Worm (Caenorhabditis elegans): ENCODE results near the gene B0244.5.

B0244.5 gene

ce11 chrIII:5744579-5744978 lies at the start of gene B0244.5:
TSS of gene B0244.5 (plus strand) at chrIII:5744879.
- no peak for TF ChIP-seq lin-35 (GFP tag; optimal IDR thresholded peaks at IDR 0.05)
- no peak for TF ChIP-seq ztf-11 (tag; optimal IDR thresholded peaks at IDR 0.05)
- TF ChIP-seq ztf-4 (tag; optimal IDR thresholded peaks at IDR 0.05): no peak
- TF ChIP-seq nhr-71 (tag; optimal IDR thresholded peaks at IDR 0.05): no peak
- no peak for TF ChIP-seq swsn-7 (tag; optimal IDR thresholded peaks at IDR 0.05)
- TF ChIP-seq nhr-28 (tag; optimal IDR thresholded peaks at IDR 0.05): no peak
- no peak for TF ChIP-seq nhr-84 (tag; optimal IDR thresholded peaks at IDR 0.05)
- no peak for TF ChIP-seq nhr-20 (tag; optimal IDR thresholded peaks at IDR 0.05)
- no peak for TF ChIP-seq irx-1 (tag; optimal IDR thresholded peaks at IDR 0.05)
- no peak for TF ChIP-seq C16A3.4 (tag; optimal IDR thresholded peaks at IDR 0.05)
- TF ChIP-seq ces-1 (GFP tag; optimal IDR thresholded peaks at IDR 0.05): no peak
- TF ChIP-seq ets-5 (GFP tag; IDR thresholded peaks at IDR 0.05): no peak
- TF ChIP-seq sptf-1 (tag; optimal IDR thresholded peaks at IDR 0.05): no peak
- no peak for TF ChIP-seq rnt-1 (tag; optimal IDR thresholded peaks at IDR 0.05)
- no peak for TF ChIP-seq elt-2 (tag; optimal IDR thresholded peaks at IDR 0.05)
- no peak for TF ChIP-seq hlh-17 (GFP tag; optimal IDR thresholded peaks at IDR 0.05; ENCODE audit: borderline replicate concordance)
- no peak for TF ChIP-seq hlh-4 (tag; optimal IDR thresholded peaks at IDR 0.05)
- TF ChIP-seq mef-2 (tag; optimal IDR thresholded peaks at IDR 0.05): no peak

ce11 chrIII:5697266-5697665 lies 47.4 kb upstream of the B0244.5 start, which contains the start of gene B0336.7:
TSS of gene B0336.7 (minus strand) at chrIII:5697366.
- TF ChIP-seq egl-27 (tag; optimal IDR thresholded peaks at IDR 0.05): no peak
- TF ChIP-seq fos-1 (tag; optimal IDR thresholded peaks at IDR 0.05): no peak
- TF ChIP-seq F16B12.6 (tag; optimal IDR thresholded peaks at IDR 0.05): no peak
- TF ChIP-seq xbp-1 (tag; optimal IDR thresholded peaks at IDR 0.05): no peak
- no peak for TF ChIP-seq swsn-7 (tag; optimal IDR thresholded peaks at IDR 0.05)
- TF ChIP-seq nhr-11 (tag; optimal IDR thresholded peaks at IDR 0.05): no peak
- TF ChIP-seq lin-39 (tag; optimal IDR thresholded peaks at IDR 0.05): no peak
- no peak for TF ChIP-seq alr-1 (tag; optimal IDR thresholded peaks at IDR 0.05; ENCODE audit: borderline replicate concordance)
- no peak for TF ChIP-seq fkh-8 (tag; optimal IDR thresholded peaks at IDR 0.05)
- no peak for TF ChIP-seq egl-13 (tag; optimal IDR thresholded peaks at IDR 0.05)
- TF ChIP-seq zag-1 (tag; optimal IDR thresholded peaks at IDR 0.05): no peak
- no peak for TF ChIP-seq C04F5.9 (tag; optimal IDR thresholded peaks at IDR 0.05)
- no peak for TF ChIP-seq snpc-4 (tag; optimal IDR thresholded peaks at IDR 0.05)
- TF ChIP-seq sptf-1 (tag; optimal IDR thresholded peaks at IDR 0.05): no peak
- no peak for TF ChIP-seq ceh-63 (GFP tag; optimal IDR thresholded peaks at IDR 0.05)
- TF ChIP-seq nhr-28 (tag; optimal IDR thresholded peaks at IDR 0.05): no peak
- no peak for TF ChIP-seq ztf-11 (tag; optimal IDR thresholded peaks at IDR 0.05)
- TF ChIP-seq ceh-90 (tag; optimal IDR thresholded peaks at IDR 0.05): no peak
- no peak for TF ChIP-seq mef-2 (tag; optimal IDR thresholded peaks at IDR 0.05)

DNA sequence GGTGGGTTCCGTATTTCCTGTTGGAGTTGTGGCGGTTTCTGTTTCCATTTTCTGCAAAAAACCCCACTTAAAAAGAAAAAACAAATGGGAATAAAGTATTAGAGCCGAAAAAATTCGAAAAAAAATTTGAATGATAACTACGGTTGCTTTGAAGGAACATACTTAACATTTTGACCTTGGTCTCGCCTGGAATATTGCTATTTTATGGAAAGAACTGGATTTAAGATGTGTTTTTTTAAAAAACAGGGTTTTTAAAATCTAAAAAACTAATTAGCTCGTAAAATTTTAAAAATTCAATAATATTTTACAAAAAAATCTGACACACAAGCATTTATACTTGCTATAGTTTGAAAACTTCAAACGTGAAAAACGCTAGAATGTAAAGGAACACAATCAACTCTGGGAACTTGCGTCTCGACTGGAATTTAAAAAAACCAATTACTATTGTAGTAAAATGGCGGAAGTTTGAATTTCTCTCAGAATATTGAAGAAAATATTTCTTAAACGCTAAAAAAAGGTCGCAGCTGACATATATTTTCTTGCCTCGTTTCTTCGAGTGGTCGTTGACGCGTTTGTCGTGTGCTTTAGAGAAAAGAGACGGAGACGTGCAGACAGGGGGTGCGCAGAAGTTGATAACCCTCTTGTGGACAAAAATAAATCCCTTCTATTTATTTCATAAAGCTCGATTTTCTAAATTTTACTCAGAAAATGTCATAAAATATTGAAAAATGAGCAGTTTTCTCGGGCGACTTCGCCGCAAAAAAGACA lies 46.5 kb upstream of the B0244.5 start, which contains the start of the genes lgg-3 and rgs-5:
Gene lgg-3, minus strand, starts transcription at position 51 of the 768 bp plus-strand sequence.
Gene rgs-5, plus strand, starts transcription at position 593 of the 768 bp plus-strand sequence.
- TF ChIP-seq dpl-1 (GFP tag; optimal IDR thresholded peaks at IDR 0.05) (peak; percentile 14 to 64 (median 48)), lin-15B (tag; optimal IDR thresholded peaks at IDR 0.05) (peak; percentile 18), nhr-71 (tag; optimal IDR thresholded peaks at IDR 0.05) (peak; percentile 46), nhr-84 (tag; optimal IDR thresholded peaks at IDR 0.05) (no peak), mdl-1 (tag; optimal IDR thresholded peaks at IDR 0.05) (peak in 1 of 2 experiments; percentile 8), rnt-1 (tag; optimal IDR thresholded peaks at IDR 0.05) (peak; percentile 34), hlh-4 (tag; optimal IDR thresholded peaks at IDR 0.05) (no peak), efl-1 (optimal IDR thresholded peaks at IDR 0.05) (peak; percentile 50 to 70), efl-1 (GFP tag; optimal IDR thresholded peaks at IDR 0.05 in 1 of 2) (peak; percentile 47 to 93), ceh-8 (GFP tag; optimal IDR thresholded peaks at IDR 0.05) (no peak), elt-3 (tag; optimal IDR thresholded peaks at IDR 0.05) (peak in 1 of 6 experiments; percentile 28), snu-23 (GFP tag; optimal IDR thresholded peaks at IDR 0.05) (peak; percentile 30), nhr-20 (tag; optimal IDR thresholded peaks at IDR 0.05) (peak; percentile 3), lsy-2 (tag; optimal IDR thresholded peaks at IDR 0.05) (peak; percentile 30 to 62), mep-1 (tag; optimal IDR thresholded peaks at IDR 0.05) (peak; percentile 15), lin-35 (GFP tag; optimal IDR thresholded peaks at IDR 0.05) (peak; percentile 10 to 70), fkh-8 (tag; optimal IDR thresholded peaks at IDR 0.05) (peak; percentile 1), nhr-85 (tag) (peak; percentile 17), blmp-1 (tag; optimal IDR thresholded peaks at IDR 0.05) (peak; percentile 20), tbx-2 (tag; optimal IDR thresholded peaks at IDR 0.05) (no peak), ceh-82 (tag; optimal IDR thresholded peaks at IDR 0.05) (peak in 1 of 3 experiments; percentile 34), unc-98 (GFP tag; IDR thresholded peaks at IDR 0.05) (no peak), C16A3.4 (tag; optimal IDR thresholded peaks at IDR 0.05) (peak; percentile 27), mef-2 (tag; optimal IDR thresholded peaks at IDR 0.05) (no peak)
